Fruit fly (Drosophila melanogaster) whole organism, pupa: ENCODE measurements around the gene CG33107.

Experiments
- CG10348 ChIP-seq: fragments of 200-800 bp; sonication (Bioruptor generic); IDR thresholded peaks from 2 replicates; pipeline ENCODE4 v1.3.6; 2022; ENCODE audit warnings: missing biosample characterization, missing genetic modification characterization
- CG12605 ChIP-seq: fragments of 200-800 bp; sonication (Bioruptor generic); IDR thresholded peaks from 2 replicates; pipeline ENCODE4 v1.3.6; 2022; ENCODE audit warnings: missing biosample characterization, missing genetic modification characterization
- CG13204 ChIP-seq: fragments of 200-800 bp; sonication (Bioruptor generic); optimal IDR thresholded peaks from 2 replicates; lab custom pipeline; 2018; ENCODE audit warnings: missing biosample characterization, mild to moderate bottlenecking, missing genetic modification characterization, moderate library complexity
- CG14655 ChIP-seq: fragments of 200-800 bp; sonication (Bioruptor generic); optimal IDR thresholded peaks from 3 replicates; lab custom pipeline; 2017; ENCODE audit warnings: mild to moderate bottlenecking, missing biosample characterization, missing genetic modification reagents, missing genetic modification characterization
- CG15710 ChIP-seq: fragments of 200-800 bp; sonication (Bioruptor generic); optimal IDR thresholded peaks from 2 replicates; lab custom pipeline; 2018; ENCODE audit warnings: missing biosample characterization, mild to moderate bottlenecking, missing genetic modification characterization, moderate library complexity
- CG17806 ChIP-seq: fragments of 200-800 bp; sonication (Bioruptor generic); optimal IDR thresholded peaks from 2 replicates; lab custom pipeline; 2018; ENCODE audit warnings: missing biosample characterization, mild to moderate bottlenecking, missing genetic modification characterization, moderate library complexity
- CG32121 ChIP-seq: fragments of 200-800 bp; sonication (Bioruptor generic); IDR thresholded peaks from 2 replicates; pipeline ENCODE4 v1.3.6; 2022; ENCODE audit warnings: missing biosample characterization, missing genetic modification characterization
- CG34367 ChIP-seq: fragments of 200-800 bp; sonication (Bioruptor generic); optimal IDR thresholded peaks from 2 replicates; lab custom pipeline; 2018; ENCODE audit warnings: missing biosample characterization, mild to moderate bottlenecking, missing genetic modification characterization
- CG4496 ChIP-seq: fragments of 200-800 bp; sonication (Bioruptor generic); IDR thresholded peaks from 3 replicates; pipeline ENCODE4 v1.3.6; 2022; ENCODE audit warnings: missing biosample characterization, missing genetic modification characterization
- CG8159 ChIP-seq: fragments of 200-800 bp; sonication (Bioruptor generic); optimal IDR thresholded peaks from 3 replicates; lab custom pipeline; 2018; ENCODE audit warnings: missing biosample characterization, mild to moderate bottlenecking, missing genetic modification characterization, moderate library complexity
- CG8301 ChIP-seq: fragments of 200-800 bp; sonication (Bioruptor generic); optimal IDR thresholded peaks from 2 replicates; lab custom pipeline; 2018; ENCODE audit warnings: missing biosample characterization, mild to moderate bottlenecking, missing genetic modification characterization
- CG9948 ChIP-seq: fragments of 200-800 bp; sonication (Bioruptor generic); optimal IDR thresholded peaks from 2 replicates; lab custom pipeline; 2018; ENCODE audit warnings: missing biosample characterization, mild to moderate bottlenecking, missing genetic modification characterization, moderate library complexity
- D1 ChIP-seq: fragments of 200-800 bp; sonication (Bioruptor generic); optimal IDR thresholded peaks from 2 replicates; lab custom pipeline; 2018; ENCODE audit warnings: missing biosample characterization, mild to moderate bottlenecking, missing genetic modification characterization, moderate library complexity
- EcR ChIP-seq: fragments of 200-800 bp; sonication (Bioruptor generic); optimal IDR thresholded peaks from 3 replicates; lab custom pipeline; 2019; ENCODE audit warnings: missing biosample characterization, missing genetic modification characterization, mild to moderate bottlenecking, moderate library complexity, missing genetic modification reagents
- Ets98B ChIP-seq: fragments of 200-800 bp; sonication (Bioruptor generic); IDR thresholded peaks from 2 replicates; pipeline ENCODE4 v1.3.6; 2022; ENCODE audit warnings: missing biosample characterization, missing genetic modification characterization
- Pif1A ChIP-seq: fragments of 200-800 bp; sonication (Bioruptor generic); optimal IDR thresholded peaks from 3 replicates; lab custom pipeline; 2016; ENCODE audit warnings: missing biosample characterization, missing genetic modification characterization
- Pif1B ChIP-seq: fragments of 200-800 bp; sonication (Bioruptor generic); optimal IDR thresholded peaks from 3 replicates; lab custom pipeline; 2016; ENCODE audit warnings: missing biosample characterization, missing genetic modification characterization
- Snoo ChIP-seq: fragments of 200-800 bp; sonication (Bioruptor generic); optimal IDR thresholded peaks from 3 replicates; lab custom pipeline; 2017; ENCODE audit warnings: missing biosample characterization, mild to moderate bottlenecking, missing genetic modification characterization, inconsistent platforms
- fd96Ca ChIP-seq: fragments of 200-800 bp; sonication (Bioruptor generic); IDR thresholded peaks from 3 replicates; pipeline ENCODE4 v1.3.6; 2022; ENCODE audit warnings: missing biosample characterization, missing genetic modification characterization
- gl ChIP-seq: fragments of 200-800 bp; sonication (Bioruptor generic); optimal IDR thresholded peaks from 2 replicates; lab custom pipeline; 2018; ENCODE audit warnings: missing biosample characterization, mild to moderate bottlenecking, missing genetic modification characterization
- rn ChIP-seq: fragments of 200-800 bp; sonication (Bioruptor generic); IDR thresholded peaks from 2 replicates; pipeline ENCODE4 v1.3.6; 2022; ENCODE audit warnings: missing biosample characterization, missing genetic modification characterization

The CG33107 gene

DNA sequence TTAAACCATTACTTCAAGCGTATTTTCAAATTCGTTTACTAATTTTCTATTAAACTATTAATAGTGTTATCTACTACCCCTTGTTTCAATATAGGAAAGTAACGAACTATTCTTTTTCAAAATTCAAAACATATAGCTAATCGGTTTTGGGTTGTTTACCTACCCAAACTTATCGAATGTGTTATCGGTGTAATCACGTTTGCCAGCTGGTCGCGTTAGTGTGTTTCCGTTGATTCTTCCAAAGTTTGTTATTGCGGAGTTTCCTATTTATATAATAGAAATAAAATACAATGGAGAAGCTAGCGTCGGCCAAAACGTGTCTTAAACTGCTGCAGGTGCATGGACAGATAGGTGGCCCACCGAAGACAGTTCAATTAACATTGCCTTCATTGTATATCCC lies 33.8 kb upstream of the CG33107 start, which contains the start of gene mRpL45:
mRpL45 (plus strand) TSS at position 213 of the 400 bp plus-strand sequence.
- TF ChIP-seq CG17806 (tag; lab: Kevin White, UChicago) (no peak), CG34367 (no peak), Ets98B (no peak), Snoo (tag; lab: Kevin White, UChicago) (no peak), CG14655 (GFP tag; lab: Kevin White, UChicago) (no peak), EcR (GFP tag; lab: Kevin White, UChicago) (no peak), CG8301 (tag; lab: Kevin White, UChicago) (no peak), Pif1A (GFP tag; lab: Kevin White, UChicago) (no peak), CG8159 (tag; lab: Kevin White, UChicago) (no peak), gl (tag; lab: Kevin White, UChicago) (no peak)

DNA sequence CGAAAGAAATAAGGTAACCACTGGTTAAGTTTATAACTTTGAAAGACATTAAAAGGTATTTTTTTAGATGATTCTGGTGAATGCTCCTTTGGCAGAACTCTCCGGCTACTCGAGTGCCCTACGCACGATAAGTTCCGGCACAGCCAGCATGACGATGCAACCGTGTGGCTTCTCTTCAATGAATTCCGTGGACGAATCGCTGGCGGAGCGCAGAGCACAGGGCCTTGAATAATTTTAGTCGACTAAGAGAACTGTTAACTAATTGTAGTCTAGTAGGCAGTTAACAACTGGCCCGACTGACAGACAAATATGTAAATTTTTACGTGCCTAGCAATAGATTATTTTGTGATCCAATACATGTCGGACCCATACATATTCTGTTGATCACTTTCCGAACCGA lies 31.7 kb upstream of the CG33107 start, which contains the start of gene CG31161:
CG31161 (plus strand) TSS at position 301 of the 400 bp plus-strand sequence.
- no peak for TF ChIP-seq Ets98B
- TF ChIP-seq gl (tag; lab: Kevin White, UChicago): no peak
- no peak for TF ChIP-seq D1 (tag; lab: Kevin White, UChicago)
- no peak for TF ChIP-seq CG8301 (tag; lab: Kevin White, UChicago)
- no peak for TF ChIP-seq CG4496
- no peak for TF ChIP-seq CG10348 (GFP tag; lab: Robert Waterston, UW)
- TF ChIP-seq CG15710 (tag; lab: Kevin White, UChicago): no peak
- TF ChIP-seq fd96Ca (GFP tag; lab: Robert Waterston, UW): no peak
- TF ChIP-seq CG17806 (tag; lab: Kevin White, UChicago): no peak
- no peak for TF ChIP-seq CG9948 (tag; lab: Kevin White, UChicago)
- no peak for TF ChIP-seq CG13204 (GFP tag; lab: Kevin White, UChicago)
- TF ChIP-seq Snoo (tag; lab: Kevin White, UChicago): no peak
- TF ChIP-seq Pif1A (GFP tag; lab: Kevin White, UChicago): no peak

DNA sequence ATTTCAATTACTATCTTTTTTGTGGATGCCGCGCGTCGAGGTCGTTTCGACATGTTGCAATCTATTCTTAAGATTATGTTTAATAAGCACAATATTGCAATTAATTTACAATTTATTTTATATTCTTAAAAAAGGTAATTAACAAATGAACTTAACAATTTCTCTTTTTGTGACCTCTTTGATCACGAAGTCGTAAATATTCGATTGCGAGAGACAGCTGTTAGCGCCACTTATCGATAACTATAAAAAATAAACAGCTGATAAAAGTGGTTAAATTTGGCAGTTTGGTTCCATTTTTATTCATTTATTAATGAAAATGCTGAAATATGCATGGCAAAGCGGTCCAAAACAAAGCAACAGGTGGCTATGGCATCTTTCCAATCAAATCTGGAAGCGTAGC lies 28.9 kb upstream of the CG33107 start, which contains the start of the genes CG31156 and mRRF2:
CG31156 (minus strand) TSS at position 209 of the 400 bp plus-strand sequence.
mRRF2 (plus strand) TSS at position 239 of the 400 bp plus-strand sequence.
- TF ChIP-seq CG10348 (GFP tag; lab: Robert Waterston, UW): no peak
- no peak for TF ChIP-seq Pif1B (GFP tag; lab: Kevin White, UChicago)
- no peak for TF ChIP-seq CG34367
- no peak for TF ChIP-seq CG8301 (tag; lab: Kevin White, UChicago)
- TF ChIP-seq CG17806 (tag; lab: Kevin White, UChicago): no peak
- no peak for TF ChIP-seq CG9948 (tag; lab: Kevin White, UChicago)
- no peak for TF ChIP-seq CG4496
- no peak for TF ChIP-seq CG14655 (GFP tag; lab: Kevin White, UChicago)
- TF ChIP-seq D1 (tag; lab: Kevin White, UChicago): no peak
- TF ChIP-seq CG13204 (GFP tag; lab: Kevin White, UChicago): no peak
- no peak for TF ChIP-seq CG8159 (tag; lab: Kevin White, UChicago)
- TF ChIP-seq fd96Ca (GFP tag; lab: Robert Waterston, UW): no peak

DNA sequence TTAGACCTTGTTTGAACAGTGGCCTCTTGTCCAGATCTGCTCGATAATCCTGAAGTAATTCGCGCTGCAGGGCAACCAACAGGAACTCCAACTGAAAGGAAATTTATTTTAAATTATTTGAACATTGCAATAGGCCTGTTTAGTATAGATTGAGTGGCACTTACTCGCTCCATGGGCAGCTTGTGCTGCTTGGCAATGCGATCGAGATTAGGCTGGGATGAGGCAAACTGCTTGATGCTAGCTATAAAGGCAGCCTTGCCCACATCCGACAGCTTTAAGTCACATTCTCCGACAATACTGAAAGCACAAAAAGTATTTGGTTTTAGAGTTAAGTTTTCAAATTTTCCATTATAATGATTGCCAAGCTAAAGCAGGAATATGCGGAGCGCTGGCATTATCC lies 24.7 kb upstream of the CG33107 start, which contains the start of gene CG13843:
CG13843 (plus strand) TSS at position 301 of the 400 bp plus-strand sequence.
- TF ChIP-seq Ets98B: no peak
- no peak for TF ChIP-seq CG14655 (GFP tag; lab: Kevin White, UChicago)
- TF ChIP-seq CG10348 (GFP tag; lab: Robert Waterston, UW): no peak
- no peak for TF ChIP-seq CG15710 (tag; lab: Kevin White, UChicago)
- TF ChIP-seq Pif1B (GFP tag; lab: Kevin White, UChicago): no peak
- no peak for TF ChIP-seq D1 (tag; lab: Kevin White, UChicago)
- TF ChIP-seq CG32121: no peak
- TF ChIP-seq Pif1A (GFP tag; lab: Kevin White, UChicago): no peak
- TF ChIP-seq EcR (GFP tag; lab: Kevin White, UChicago): no peak
- TF ChIP-seq rn (GFP tag; lab: Robert Waterston, UW): no peak
- no peak for TF ChIP-seq fd96Ca (GFP tag; lab: Robert Waterston, UW)
- TF ChIP-seq CG12605 (GFP tag; lab: Robert Waterston, UW): no peak
- no peak for TF ChIP-seq CG9948 (tag; lab: Kevin White, UChicago)
- TF ChIP-seq CG34367: no peak
- no peak for TF ChIP-seq gl (tag; lab: Kevin White, UChicago)
- TF ChIP-seq, all 21 proteins: peak for 0

DNA sequence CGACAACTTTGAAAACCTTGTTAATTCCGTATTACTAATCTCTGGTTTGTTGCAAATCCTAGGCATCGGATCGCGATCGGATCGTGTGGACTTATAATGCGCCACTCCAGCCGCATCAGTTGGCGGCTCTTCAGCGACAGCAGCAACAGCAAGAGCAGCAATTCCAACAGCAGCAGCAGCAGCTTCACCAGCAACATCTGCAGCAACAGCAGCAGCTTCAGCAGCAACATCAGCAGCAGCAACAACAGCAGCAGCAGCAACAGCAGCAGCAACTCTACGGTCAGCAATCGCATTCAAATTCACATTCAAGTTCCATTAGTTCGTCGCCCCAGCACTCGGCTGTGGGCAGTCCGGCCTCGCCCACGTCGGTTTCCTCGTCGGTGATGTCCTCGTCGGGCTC lies 18.3 kb upstream of the CG33107 start:
- no peak for TF ChIP-seq Pif1B (GFP tag; lab: Kevin White, UChicago)
- TF ChIP-seq CG8159 (tag; lab: Kevin White, UChicago): no peak
- no peak for TF ChIP-seq CG9948 (tag; lab: Kevin White, UChicago)
- TF ChIP-seq CG34367: no peak
- TF ChIP-seq D1 (tag; lab: Kevin White, UChicago): no peak
- TF ChIP-seq CG32121: no peak

DNA sequence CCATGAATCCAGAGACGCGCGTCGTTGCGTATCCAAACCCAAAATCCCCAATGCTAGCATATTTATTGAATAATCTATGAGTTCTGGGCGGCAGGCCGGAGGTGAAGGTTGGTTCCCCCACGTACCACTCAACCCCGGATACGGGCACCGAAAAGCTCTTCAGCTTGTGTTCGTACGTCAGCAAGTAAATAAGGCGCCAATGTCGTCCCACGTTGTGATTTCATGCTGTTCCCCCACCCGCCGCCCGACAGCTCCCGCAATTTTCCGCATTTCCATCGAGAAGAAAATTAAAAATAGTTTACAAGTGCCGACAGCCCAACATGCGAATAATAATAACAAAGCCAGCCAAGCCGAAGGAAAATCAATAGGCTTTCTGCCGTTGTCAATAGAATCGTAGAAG lies 14.2 kb upstream of the CG33107 start:
- TF ChIP-seq Pif1B (GFP tag; lab: Kevin White, UChicago) (no peak), CG12605 (GFP tag; lab: Robert Waterston, UW) (no peak), CG32121 (no peak), CG8159 (tag; lab: Kevin White, UChicago) (no peak), D1 (tag; lab: Kevin White, UChicago) (no peak), CG8301 (tag; lab: Kevin White, UChicago) (no peak), CG9948 (tag; lab: Kevin White, UChicago) (no peak), CG10348 (GFP tag; lab: Robert Waterston, UW) (no peak), rn (GFP tag; lab: Robert Waterston, UW) (no peak), fd96Ca (GFP tag; lab: Robert Waterston, UW) (no peak), CG34367 (no peak), Snoo (tag; lab: Kevin White, UChicago) (no peak)
